Fruit fly (Drosophila melanogaster) whole organism, embryonic: Measurements from ENCODE around the gene Atu.
A peak's percentile ranks its signal among the peaks of the same experiment; 100 is the strongest.

Experiments
- Bgb ChIP-seq: fragments of 200-800 bp; sonication (Bioruptor generic); IDR thresholded peaks from 2 replicates; pipeline ENCODE4 v1.3.6; 2022; ENCODE audit warnings: missing biosample characterization, missing genetic modification characterization; ENCODE audit not compliant: partially characterized antibody
- CG10147 ChIP-seq: fragments of 200-800 bp; sonication (Bioruptor generic); optimal IDR thresholded peaks from 2 replicates; lab custom pipeline; 2019; ENCODE audit warnings: missing biosample characterization, mild to moderate bottlenecking, missing genetic modification characterization, moderate library complexity
- CG10321 ChIP-seq: fragments of 200-800 bp; sonication (Bioruptor generic); IDR thresholded peaks from 2 replicates; pipeline ENCODE4 v1.3.6; 2022; ENCODE audit warnings: missing biosample characterization, missing genetic modification characterization
- CG11093 ChIP-seq: fragments of 200-800 bp; sonication (Bioruptor generic); IDR thresholded peaks from 3 replicates; pipeline ENCODE4 v1.3.6; 2022; ENCODE audit warnings: missing biosample characterization, missing genetic modification characterization
- CG11695 ChIP-seq: fragments of 200-800 bp; sonication (Bioruptor generic); IDR thresholded peaks from 3 replicates; pipeline ENCODE4 v1.3.6; 2022; ENCODE audit warnings: missing biosample characterization, missing genetic modification characterization
- CG14710 ChIP-seq: fragments of 200-800 bp; sonication (Bioruptor generic); optimal IDR thresholded peaks from 3 replicates; lab custom pipeline; 2019; ENCODE audit warnings: missing biosample characterization, mild to moderate bottlenecking, missing genetic modification characterization, moderate library complexity
- CG14965 ChIP-seq: fragments of 200-800 bp; sonication (Bioruptor generic); optimal IDR thresholded peaks from 2 replicates; lab custom pipeline; 2016; ENCODE audit warnings: missing biosample characterization, missing genetic modification characterization, borderline replicate concordance
- CG17186 ChIP-seq: fragments of 200-800 bp; sonication (Bioruptor generic); optimal IDR thresholded peaks from 3 replicates; lab custom pipeline; 2017; ENCODE audit warnings: missing biosample characterization, missing genetic modification reagents, missing genetic modification characterization
- CG17802 ChIP-seq: fragments of 200-800 bp; sonication (Bioruptor generic); optimal IDR thresholded peaks from 2 replicates; lab custom pipeline; 2018; ENCODE audit warnings: missing biosample characterization, mild to moderate bottlenecking, missing genetic modification characterization, moderate library complexity
- CG18476 ChIP-seq: fragments of 200-800 bp; sonication (Bioruptor generic); optimal IDR thresholded peaks from 2 replicates; lab custom pipeline; 2016; ENCODE audit warnings: missing biosample characterization, mild to moderate bottlenecking, missing genetic modification characterization
- CG2116 ChIP-seq: fragments of 200-800 bp; sonication (Bioruptor generic); optimal IDR thresholded peaks from 3 replicates; lab custom pipeline; 2018; ENCODE audit warnings: missing biosample characterization, mild to moderate bottlenecking, missing genetic modification characterization
- CG2678 ChIP-seq: fragments of 200-800 bp; sonication (Bioruptor generic); optimal IDR thresholded peaks from 3 replicates; lab custom pipeline; 2019; ENCODE audit warnings: missing biosample characterization, mild to moderate bottlenecking, missing genetic modification characterization, moderate library complexity
- CG30403 ChIP-seq: fragments of 200-800 bp; sonication (Bioruptor generic); optimal IDR thresholded peaks from 3 replicates; lab custom pipeline; 2016; ENCODE audit warnings: missing biosample characterization, missing genetic modification characterization
- CG34224 ChIP-seq: fragments of 200-800 bp; sonication (Bioruptor generic); IDR thresholded peaks from 3 replicates; pipeline ENCODE4 v1.3.6; 2022; ENCODE audit warnings: missing biosample characterization, missing genetic modification characterization; ENCODE audit not compliant: partially characterized antibody
- CG43689 ChIP-seq: fragments of 200-800 bp; sonication (Bioruptor generic); IDR thresholded peaks from 2 replicates; pipeline ENCODE4 v1.3.6; 2022; ENCODE audit warnings: missing biosample characterization, missing genetic modification characterization
- CG6689 ChIP-seq: fragments of 200-800 bp; sonication (Bioruptor generic); IDR thresholded peaks from 2 replicates; pipeline ENCODE4 v1.3.6; 2022; ENCODE audit warnings: missing biosample characterization, missing genetic modification characterization
- CG7357 ChIP-seq: fragments of 200-800 bp; sonication (Bioruptor generic); IDR thresholded peaks from 3 replicates; pipeline ENCODE4 v1.3.6; 2022; ENCODE audit warnings: missing biosample characterization, missing genetic modification characterization
- CG7928 ChIP-seq: fragments of 200-800 bp; sonication (Bioruptor generic); optimal IDR thresholded peaks from 2 replicates; lab custom pipeline; 2017; ENCODE audit warnings: missing biosample characterization, mild to moderate bottlenecking, missing genetic modification characterization
- CG8765 ChIP-seq: fragments of 200-800 bp; sonication (Bioruptor generic); IDR thresholded peaks from 2 replicates; pipeline ENCODE4 v1.3.6; 2022; ENCODE audit warnings: missing biosample characterization, missing genetic modification characterization
- CG9797 ChIP-seq: fragments of 200-800 bp; sonication (Bioruptor generic); optimal IDR thresholded peaks from 3 replicates; lab custom pipeline; 2018; ENCODE audit warnings: missing biosample characterization, mild to moderate bottlenecking, missing genetic modification characterization
- CG9932 ChIP-seq: fragments of 200-800 bp; sonication (Bioruptor generic); IDR thresholded peaks from 2 replicates; pipeline ENCODE4 v1.3.6; 2022; ENCODE audit warnings: missing biosample characterization, missing genetic modification characterization
- Dek ChIP-seq: fragments of 200-800 bp; sonication (Bioruptor generic); optimal IDR thresholded peaks from 3 replicates; lab custom pipeline; 2019; ENCODE audit warnings: missing biosample characterization, mild to moderate bottlenecking, missing genetic modification characterization, moderate library complexity
- Doc3 ChIP-seq: fragments of 200-800 bp; sonication (Bioruptor generic); IDR thresholded peaks from 3 replicates; pipeline ENCODE4 v1.3.6; 2022; ENCODE audit warnings: missing biosample characterization, missing genetic modification characterization; ENCODE audit not compliant: partially characterized antibody
- Dp ChIP-seq: fragments of 200-800 bp; sonication (Bioruptor generic); optimal IDR thresholded peaks from 2 replicates; lab custom pipeline; 2018; ENCODE audit warnings: missing biosample characterization, mild to moderate bottlenecking, missing genetic modification characterization, moderate library complexity
- Dref ChIP-seq: fragments of 200-800 bp; sonication (Bioruptor generic); IDR thresholded peaks from 2 replicates; pipeline ENCODE4 v1.3.6; 2022; ENCODE audit warnings: missing biosample characterization, missing genetic modification characterization
- HLH54F ChIP-seq: fragments of 200-800 bp; sonication (Bioruptor generic); optimal IDR thresholded peaks from 3 replicates; lab custom pipeline; 2016; ENCODE audit warnings: missing biosample characterization, missing genetic modification characterization
- Nf-YC ChIP-seq: fragments of 200-800 bp; optimal IDR thresholded peaks from 3 replicates; lab custom pipeline; 2019; ENCODE audit warnings: missing biosample characterization, mild to moderate bottlenecking, missing genetic modification characterization, moderate library complexity
- Pdp1 ChIP-seq, 2 experiments: fragments of 200-800 bp; sonication (Bioruptor generic); optimal IDR thresholded peaks; 3 replicates each; lab custom pipeline; 2016; ENCODE audit warnings: missing biosample characterization in 2 of 2, missing genetic modification characterization in 2 of 2, mild to moderate bottlenecking in 1 of 2, moderate library complexity in 1 of 2
- Rfx ChIP-seq: fragments of 200-800 bp; sonication (Bioruptor generic); IDR thresholded peaks from 2 replicates; pipeline ENCODE4 v1.3.6; 2022; ENCODE audit warnings: missing biosample characterization, missing genetic modification characterization
- Spps ChIP-seq: fragments of 200-800 bp; sonication (Bioruptor generic); optimal IDR thresholded peaks from 2 replicates; lab custom pipeline; 2018; ENCODE audit warnings: missing biosample characterization, mild to moderate bottlenecking, missing genetic modification characterization
- al ChIP-seq: fragments of 200-800 bp; sonication (Bioruptor generic); IDR thresholded peaks from 2 replicates; pipeline ENCODE4 v1.3.6; 2022; ENCODE audit warnings: missing biosample characterization, missing genetic modification characterization
- ase ChIP-seq: fragments of 200-800 bp; sonication (Bioruptor generic); IDR thresholded peaks from 3 replicates; pipeline ENCODE4 v1.3.6; 2022; ENCODE audit warnings: missing biosample characterization, missing genetic modification characterization
- bbx ChIP-seq: fragments of 200-800 bp; sonication (Bioruptor generic); IDR thresholded peaks from 2 replicates; pipeline ENCODE4 v1.3.6; 2022; ENCODE audit warnings: missing biosample characterization, missing genetic modification characterization; ENCODE audit not compliant: partially characterized antibody
- cas ChIP-seq: fragments of 200-800 bp; sonication (Bioruptor generic); IDR thresholded peaks from 2 replicates; pipeline ENCODE4 v1.3.6; 2022; ENCODE audit warnings: missing biosample characterization, missing genetic modification characterization
- chinmo ChIP-seq: fragments of 200-800 bp; sonication (Bioruptor generic); IDR thresholded peaks from 4 replicates; pipeline ENCODE4 v1.3.6; 2022; ENCODE audit warnings: missing biosample characterization, missing genetic modification characterization; ENCODE audit not compliant: partially characterized antibody
- dan ChIP-seq: fragments of 200-800 bp; sonication (Bioruptor generic); IDR thresholded peaks from 2 replicates; pipeline ENCODE4 v1.3.6; 2022; ENCODE audit warnings: missing biosample characterization, missing genetic modification characterization
- dpn ChIP-seq, 2 experiments: fragments of 200-800 bp; sonication (Bioruptor generic); optimal IDR thresholded peaks; 3 replicates each; lab custom pipeline; 2016; ENCODE audit warnings: missing biosample characterization in 2 of 2, missing genetic modification characterization in 2 of 2
- esg ChIP-seq: fragments of 200-800 bp; sonication (Bioruptor generic); conservative IDR thresholded peaks from 2 replicates; pipeline ENCODE4 v1.3.6; 2022; ENCODE audit warnings: missing biosample characterization, missing genetic modification characterization
- fu2 ChIP-seq: fragments of 200-800 bp; sonication (Bioruptor generic); optimal IDR thresholded peaks from 2 replicates; lab custom pipeline; 2016; ENCODE audit warnings: missing biosample characterization, missing genetic modification characterization
- kay ChIP-seq: fragments of 200-800 bp; sonication (Bioruptor generic); optimal IDR thresholded peaks from 2 replicates; lab custom pipeline; 2016; ENCODE audit warnings: missing biosample characterization, missing genetic modification characterization
- pho ChIP-seq: fragments of 200-800 bp; sonication (Bioruptor generic); optimal IDR thresholded peaks from 2 replicates; lab custom pipeline; 2016; ENCODE audit warnings: missing biosample characterization, missing genetic modification characterization
- rib ChIP-seq: fragments of 200-800 bp; sonication (Bioruptor generic); IDR thresholded peaks from 2 replicates; pipeline ENCODE4 v1.3.6; 2022; ENCODE audit warnings: missing biosample characterization, missing genetic modification characterization
- schlank ChIP-seq: fragments of 200-800 bp; sonication (Bioruptor generic); optimal IDR thresholded peaks from 2 replicates; lab custom pipeline; 2018; ENCODE audit warnings: missing biosample characterization, mild to moderate bottlenecking, missing genetic modification characterization
- scrt ChIP-seq: fragments of 200-800 bp; sonication (Bioruptor generic); optimal IDR thresholded peaks from 2 replicates; lab custom pipeline; 2018; ENCODE audit warnings: missing biosample characterization, mild to moderate bottlenecking, missing genetic modification characterization, moderate library complexity
- seq ChIP-seq: fragments of 200-800 bp; sonication (Bioruptor generic); IDR thresholded peaks from 2 replicates; pipeline ENCODE4 v1.3.6; 2022; ENCODE audit warnings: missing biosample characterization, missing genetic modification characterization
- sim ChIP-seq: fragments of 200-800 bp; sonication (Bioruptor generic); IDR thresholded peaks from 2 replicates; pipeline ENCODE4 v1.3.6; 2022; ENCODE audit warnings: missing biosample characterization, missing genetic modification characterization
- slbo ChIP-seq: fragments of 200-800 bp; sonication (Bioruptor generic); IDR thresholded peaks from 2 replicates; pipeline ENCODE4 v1.3.6; 2022; ENCODE audit warnings: missing biosample characterization, missing genetic modification characterization
- tio ChIP-seq: fragments of 200-800 bp; sonication (Bioruptor generic); optimal IDR thresholded peaks from 2 replicates; lab custom pipeline; 2017; ENCODE audit warnings: missing biosample characterization, missing genetic modification characterization, inconsistent platforms
- tll ChIP-seq, 2 experiments: fragments of 200-800 bp in 1 of 2; fragments of >200 bp in 1 of 2; sonication (Bioruptor generic) in 1 of 2; optimal IDR thresholded peaks; 2 replicates each; lab custom pipeline; 2017 to 2019; ENCODE audit warnings: missing biosample characterization in 2 of 2, missing genetic modification characterization in 2 of 2, mild to moderate bottlenecking in 1 of 2, moderate library complexity in 1 of 2
- ttk ChIP-seq: fragments of 200-800 bp; sonication (Bioruptor generic); IDR thresholded peaks from 2 replicates; pipeline ENCODE4 v2.1.2; 2022; ENCODE audit warnings: missing biosample characterization, missing genetic modification characterization

Atu gene

dm6 chr3R:5587863-5588519, 25.2 kb upstream of the Atu start, which contains the start of gene CG2926 (continued):
- TF ChIP-seq CG2116 (GFP tag; lab: Kevin White, UChicago) (peak; percentile 69), sim (no peak), ase (0 out of 3 replicates have a peak, but pooled peaks have one; percentile 41), CG9797 (peak; percentile 31), CG7928 (GFP tag; lab: Kevin White, UChicago) (peak; percentile 6), chinmo (GFP tag; lab: Robert Waterston, UW) (peak; percentile 87; the same call in 3 of the 4 replicates), rib (peak; percentile 57), fu2 (GFP tag; lab: Kevin White, UChicago) (peak; percentile 40), CG17186 (GFP tag; lab: Kevin White, UChicago) (peak; percentile 76), CG14965 (GFP tag; lab: Kevin White, UChicago) (no peak), Dp (GFP tag; lab: Kevin White, UChicago) (peak; percentile 64), dpn (GFP tag; optimal IDR thresholded peaks at IDR 0.05; lab: Kevin White, UChicago) (peak in 1 of 2 experiments; percentile 25), CG17802 (tag; lab: Kevin White, UChicago) (peak; percentile 48), CG34224 (GFP tag; lab: Robert Waterston, UW) (peak; percentile 80), al (GFP tag; lab: Robert Waterston, UW) (peak; percentile 37; the same call in 1 of the 2 replicates), slbo (GFP tag; lab: Robert Waterston, UW) (peak; percentile 72), bbx (GFP tag; lab: Robert Waterston, UW) (peak; percentile 93), Dref (peak; percentile 81), CG9932 (GFP tag; lab: Robert Waterston, UW) (peak; percentile 79), CG6689 (GFP tag; lab: Robert Waterston, UW) (no peak), CG43689 (GFP tag; lab: Robert Waterston, UW) (no peak), kay (peak; percentile 28), Bgb (GFP tag; lab: Robert Waterston, UW) (peak; percentile 94), tio (no peak), pho (GFP tag; lab: Kevin White, UChicago) (peak; percentile 60), Doc3 (GFP tag; lab: Robert Waterston, UW) (peak; percentile 74; the same call in 2 of the 3 replicates), CG10321 (GFP tag; lab: Robert Waterston, UW) (no peak)

DNA sequence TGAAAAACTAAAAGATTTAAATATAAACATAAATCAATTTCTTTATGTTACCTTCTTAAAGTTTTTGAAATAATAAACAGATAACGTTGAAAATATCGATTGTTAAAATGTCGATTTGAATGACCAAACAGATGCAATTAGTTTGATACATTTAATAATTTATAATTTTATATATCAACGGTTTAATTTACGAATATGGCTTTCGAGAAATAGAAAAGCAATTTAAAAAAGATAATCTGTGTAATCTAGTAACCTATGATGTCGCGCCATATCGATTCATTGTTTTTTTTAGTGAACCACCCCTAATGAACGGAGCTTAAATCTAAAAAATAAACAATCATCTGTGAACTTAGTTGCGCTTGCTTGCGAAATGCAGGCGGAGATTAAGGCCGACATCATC, 24.6 kb upstream of the Atu start, which contains the start of gene PolZ2:
Gene PolZ2 (plus strand): TSS at position 301 of the 400 bp plus-strand sequence.
- no peak for TF ChIP-seq CG18476
- TF ChIP-seq schlank (tag; lab: Kevin White, UChicago), result no peak
- no peak for TF ChIP-seq ttk
- no peak for TF ChIP-seq CG2678
- no peak for TF ChIP-seq seq (GFP tag; lab: Robert Waterston, UW)
- TF ChIP-seq esg (GFP tag; lab: Robert Waterston, UW), result no peak
- TF ChIP-seq CG10147 (GFP tag; lab: Kevin White, UChicago), result no peak
- no peak for TF ChIP-seq Nf-YC (tag; lab: Kevin White, UChicago)
- no peak for TF ChIP-seq dan (GFP tag; lab: Robert Waterston, UW)
- no peak for TF ChIP-seq Spps (tag; lab: Kevin White, UChicago)
- no peak for TF ChIP-seq Dek
- TF ChIP-seq CG8765, result no peak
- no peak for TF ChIP-seq HLH54F (GFP tag; lab: Kevin White, UChicago)
- no peak for TF ChIP-seq CG30403 (GFP tag; lab: Kevin White, UChicago)
- peak; percentile 40 for TF ChIP-seq CG17802 (tag; lab: Kevin White, UChicago)
- no peak for TF ChIP-seq scrt (GFP tag; lab: Kevin White, UChicago)
- peak; percentile 24 for TF ChIP-seq CG14710
- TF ChIP-seq Pdp1 (GFP tag; optimal IDR thresholded peaks at IDR 0.05; lab: Kevin White, UChicago), result no peak
- no peak for TF ChIP-seq tll (GFP tag; optimal IDR thresholded peaks at IDR 0.05; lab: Kevin White, UChicago)
- no peak for TF ChIP-seq CG11093 (GFP tag; lab: Robert Waterston, UW)
- no peak for TF ChIP-seq CG7357 (GFP tag; lab: Robert Waterston, UW)
- TF ChIP-seq Rfx, result no peak
- TF ChIP-seq cas (GFP tag; lab: Robert Waterston, UW), result no peak
- no peak for TF ChIP-seq CG11695 (GFP tag; lab: Robert Waterston, UW)
